Worm (Caenorhabditis elegans): ENCODE data around the gene phy-3.
A peak's percentile ranks its signal among the peaks of the same experiment; 100 is the strongest.

- TF ChIP-seq nhr-28 (tag; optimal IDR thresholded peaks at IDR 0.05): no peak
- no peak for TF ChIP-seq ama-1 (optimal IDR thresholded peaks at IDR 0.05)
- TF ChIP-seq nhr-11 (tag; optimal IDR thresholded peaks at IDR 0.05): no peak
- no peak for TF ChIP-seq ZK337.2 (GFP tag; IDR thresholded peaks at IDR 0.05)
- peak in 1 of 2 experiments; percentile 91 for TF ChIP-seq unc-62 (GFP tag; optimal IDR thresholded peaks at IDR 0.05 in 1 of 2)
- TF ChIP-seq unc-62 (tag; optimal IDR thresholded peaks at IDR 0.05): no peak
- no peak for TF ChIP-seq lin-15B (tag; optimal IDR thresholded peaks at IDR 0.05)
- TF ChIP-seq lim-7 (GFP tag; IDR thresholded peaks at IDR 0.05): no peak
- no peak for TF ChIP-seq hmg-1.1 (GFP tag; IDR thresholded peaks at IDR 0.05)
- no peak for TF ChIP-seq lin-39 (tag; optimal IDR thresholded peaks at IDR 0.05)
- no peak for TF ChIP-seq ces-1 (GFP tag; optimal IDR thresholded peaks at IDR 0.05)
- TF ChIP-seq nhr-6 (tag; optimal IDR thresholded peaks at IDR 0.05): no peak
- no peak for TF ChIP-seq saeg-2 (GFP tag; IDR thresholded peaks at IDR 0.05)
- TF ChIP-seq zag-1 (tag; optimal IDR thresholded peaks at IDR 0.05): no peak
Observed at ce11 chrV:16836100-16836499, 3.1 kb downstream of the phy-3 start.

Data from whole organism, L4 larva.